Fruit fly (Drosophila melanogaster) whole organism, wandering third instar larva: ENCODE data around the gene CG1271.

Source experiments
- Abd-B ChIP-seq: fragments of >200 bp; optimal IDR thresholded peaks from 2 replicates; lab custom pipeline; 2017; ENCODE audit warnings: missing biosample characterization, missing genetic modification characterization
- CG32264 ChIP-seq: fragments of 200-800 bp; sonication (Bioruptor generic); optimal IDR thresholded peaks from 2 replicates; lab custom pipeline; 2016; ENCODE audit warnings: missing biosample characterization, missing genetic modification characterization
- Dif ChIP-seq: fragments of 200-275, 200-300 bp; sonication (Bioruptor generic); optimal IDR thresholded peaks from 2 replicates; lab custom pipeline; 2018; ENCODE audit warnings: missing biosample characterization, missing genetic modification characterization; ENCODE audit not compliant: partially characterized antibody
- GATAd ChIP-seq: sonication (Bioruptor generic); optimal IDR thresholded peaks from 2 replicates; lab custom pipeline; 2016; ENCODE audit warnings: missing biosample characterization, missing genetic modification characterization
- Hnf4 ChIP-seq: fragments of 200-800 bp; sonication (Bioruptor generic); optimal IDR thresholded peaks from 2 replicates; lab custom pipeline; 2016; ENCODE audit warnings: missing biosample characterization, mild to moderate bottlenecking, missing genetic modification characterization
- Hr83 ChIP-seq: fragments of 200-300 bp; sonication (Bioruptor generic); optimal IDR thresholded peaks from 2 replicates; lab custom pipeline; 2016; ENCODE audit warnings: missing biosample characterization, mild to moderate bottlenecking, missing genetic modification characterization, moderate library complexity; ENCODE audit not compliant: poor library complexity, severe bottlenecking
- Jra ChIP-seq: sonication (Bioruptor generic); optimal IDR thresholded peaks from 2 replicates; lab custom pipeline; 2016; ENCODE audit warnings: missing biosample characterization, missing genetic modification characterization
- Mio ChIP-seq: sonication (Bioruptor generic); optimal IDR thresholded peaks from 2 replicates; lab custom pipeline; 2016; ENCODE audit warnings: missing biosample characterization, missing genetic modification characterization
- Myc ChIP-seq: fragments of >200 bp; optimal IDR thresholded peaks from 2 replicates; lab custom pipeline; 2017
- OdsH ChIP-seq: fragments of 200-800 bp; sonication (Bioruptor generic); optimal IDR thresholded peaks from 2 replicates; lab custom pipeline; 2016; ENCODE audit warnings: missing biosample characterization, mild to moderate bottlenecking, missing genetic modification characterization
- Sp1 ChIP-seq: fragments of 200-800 bp; sonication (Bioruptor generic); optimal IDR thresholded peaks from 3 replicates; lab custom pipeline; 2019; ENCODE audit warnings: missing biosample characterization, mild to moderate bottlenecking, missing genetic modification characterization, moderate library complexity
- br ChIP-seq: fragments of 200-800 bp; sonication (Bioruptor generic); optimal IDR thresholded peaks from 2 replicates; lab custom pipeline; 2016; ENCODE audit warnings: missing biosample characterization, missing genetic modification characterization
- brk ChIP-seq: fragments of 200-800 bp; sonication (Bioruptor generic); optimal IDR thresholded peaks from 2 replicates; lab custom pipeline; 2016; ENCODE audit warnings: missing biosample characterization, mild to moderate bottlenecking, missing genetic modification characterization
- dl ChIP-seq, 2 experiments: fragments of 175-275, 200-275 bp in 1 of 2; fragments of 200-275 bp in 1 of 2; sonication (Bioruptor generic); optimal IDR thresholded peaks; lab custom pipeline; 2018; ENCODE audit warnings: mild to moderate bottlenecking in 2 of 2, missing biosample characterization in 2 of 2, missing genetic modification characterization in 2 of 2, moderate library complexity in 2 of 2; ENCODE audit not compliant: partially characterized antibody in 2 of 2, insufficient read depth in 1 of 2
- dmrt93B ChIP-seq: fragments of 200-800 bp; sonication (Bioruptor generic); optimal IDR thresholded peaks from 2 replicates; lab custom pipeline; 2018; ENCODE audit warnings: missing biosample characterization, mild to moderate bottlenecking, missing genetic modification characterization
- ey ChIP-seq: fragments of 200-800 bp; sonication (Bioruptor generic); optimal IDR thresholded peaks from 2 replicates; lab custom pipeline; 2016; ENCODE audit warnings: missing biosample characterization, missing genetic modification characterization
- foxo ChIP-seq, 2 experiments: fragments of 200-800 bp; sonication (Bioruptor generic); optimal IDR thresholded peaks; 2 replicates in 1 of 2; 3 replicates in 1 of 2; lab custom pipeline; 2016 to 2017; ENCODE audit warnings: missing biosample characterization in 2 of 2, missing genetic modification characterization in 2 of 2
- fru ChIP-seq: fragments of 200-800 bp; sonication (Bioruptor generic); optimal IDR thresholded peaks from 3 replicates; lab custom pipeline; 2016; ENCODE audit warnings: missing biosample characterization, mild to moderate bottlenecking, missing genetic modification characterization
- lola ChIP-seq: fragments of >200 bp; optimal IDR thresholded peaks from 2 replicates; lab custom pipeline; 2017; ENCODE audit warnings: missing biosample characterization, missing genetic modification characterization
- rgr ChIP-seq: fragments of 200-800 bp; sonication (Bioruptor generic); optimal IDR thresholded peaks from 3 replicates; lab custom pipeline; 2016; ENCODE audit warnings: missing biosample characterization, mild to moderate bottlenecking, missing genetic modification characterization
- sage ChIP-seq: fragments of 200-800 bp; sonication (Bioruptor generic); optimal IDR thresholded peaks from 2 replicates; lab custom pipeline; 2016; ENCODE audit warnings: missing biosample characterization, mild to moderate bottlenecking, missing genetic modification characterization
- sv ChIP-seq: fragments of 200-800 bp; sonication (Bioruptor generic); optimal IDR thresholded peaks from 3 replicates; lab custom pipeline; 2016; ENCODE audit warnings: missing biosample characterization, missing genetic modification characterization
- tai ChIP-seq: sonication (Bioruptor generic); optimal IDR thresholded peaks from 2 replicates; lab custom pipeline; 2016; ENCODE audit warnings: missing biosample characterization, missing genetic modification characterization
- usp ChIP-seq: fragments of >200 bp; optimal IDR thresholded peaks from 2 replicates; lab custom pipeline; 2017; ENCODE audit warnings: missing biosample characterization, missing genetic modification characterization
- woc ChIP-seq: sonication (Bioruptor generic); optimal IDR thresholded peaks from 2 replicates; lab custom pipeline; 2016; ENCODE audit warnings: missing biosample characterization, mild to moderate bottlenecking, missing genetic modification characterization

The CG1271 gene

dm6 chr3L:3097598-3097880 is 45.2 kb downstream of the CG1271 start:
- TF ChIP-seq sage (GFP tag; lab: Kevin White, UChicago) (no peak), Jra (GFP tag; lab: Kevin White, UChicago) (no peak), Hnf4 (no peak), woc (no peak), Myc (lab: Kevin White, UChicago) (no peak), Abd-B (GFP tag; lab: Kevin White, UChicago) (no peak), GATAd (GFP tag; lab: Kevin White, UChicago) (no peak), usp (GFP tag; lab: Kevin White, UChicago) (no peak), foxo (GFP tag; optimal IDR thresholded peaks at IDR 0.05; lab: Kevin White, UChicago) (no peak), fru (GFP tag; lab: Kevin White, UChicago) (no peak), Dif (GFP tag; lab: Kevin White, UChicago) (no peak), dmrt93B (GFP tag; lab: Kevin White, UChicago) (no peak), Mio (GFP tag; lab: Kevin White, UChicago) (no peak), ey (GFP tag; lab: Kevin White, UChicago) (no peak), sv (no peak), rgr (GFP tag; lab: Kevin White, UChicago) (no peak)
- TF ChIP-seq, all 38 proteins: peak for 0

dm6 chr3L:3098778-3099429 is 46.6 kb downstream of the CG1271 start:
- TF ChIP-seq CG32264, result no peak
- TF ChIP-seq GATAd (GFP tag; lab: Kevin White, UChicago), result no peak
- TF ChIP-seq Sp1 (GFP tag; lab: Kevin White, UChicago), result no peak
- TF ChIP-seq Hnf4, result no peak
- TF ChIP-seq Hr83 (GFP tag; lab: Kevin White, UChicago), result no peak
- no peak for TF ChIP-seq foxo (GFP tag; optimal IDR thresholded peaks at IDR 0.05; lab: Kevin White, UChicago)
- TF ChIP-seq OdsH (GFP tag; lab: Kevin White, UChicago), result no peak

dm6 chr3L:3101157-3101556 is 48.8 kb downstream of the CG1271 start:
- TF ChIP-seq dl (GFP tag; optimal IDR thresholded peaks at IDR 0.05; lab: Kevin White, UChicago; ENCODE audit: insufficient read depth in 1 of 2, partially characterized antibody in 2 of 2) (no peak), tai (GFP tag; lab: Kevin White, UChicago) (no peak), rgr (GFP tag; lab: Kevin White, UChicago) (no peak), sv (no peak)

dm6 chr3L:3102506-3103023 is 50.3 kb downstream of the CG1271 start:
- TF ChIP-seq rgr (GFP tag; lab: Kevin White, UChicago), result no peak
- no peak for TF ChIP-seq Mio (GFP tag; lab: Kevin White, UChicago)
- TF ChIP-seq lola (GFP tag; lab: Kevin White, UChicago), result no peak
- TF ChIP-seq Jra (GFP tag; lab: Kevin White, UChicago), result no peak
- no peak for TF ChIP-seq fru (GFP tag; lab: Kevin White, UChicago)
- no peak for TF ChIP-seq brk (GFP tag; lab: Kevin White, UChicago)
- TF ChIP-seq br, result no peak
- TF ChIP-seq tai (GFP tag; lab: Kevin White, UChicago), result no peak
- TF ChIP-seq Hnf4, result no peak
- no peak for TF ChIP-seq CG32264
- no peak for TF ChIP-seq OdsH (GFP tag; lab: Kevin White, UChicago)
